Fruit fly (Drosophila melanogaster) whole organism, wandering third instar larva: ENCODE measurements around the gene CG13898.

Experiments used
- Abd-B ChIP-seq: fragments of >200 bp; optimal IDR thresholded peaks from 2 replicates; lab custom pipeline; 2017; ENCODE audit warnings: missing biosample characterization, missing genetic modification characterization
- CG32264 ChIP-seq: fragments of 200-800 bp; sonication (Bioruptor generic); optimal IDR thresholded peaks from 2 replicates; lab custom pipeline; 2016; ENCODE audit warnings: missing biosample characterization, missing genetic modification characterization
- CG9705 ChIP-seq: fragments of 200-800 bp; sonication (Bioruptor generic); optimal IDR thresholded peaks from 2 replicates; lab custom pipeline; 2018; ENCODE audit warnings: missing biosample characterization, mild to moderate bottlenecking, missing genetic modification characterization
- CrebA ChIP-seq: fragments of 200-800 bp; sonication (Bioruptor generic); optimal IDR thresholded peaks from 2 replicates; lab custom pipeline; 2016; ENCODE audit warnings: missing biosample characterization, mild to moderate bottlenecking, missing genetic modification characterization, borderline replicate concordance
- Dfd ChIP-seq: fragments of >200 bp; optimal IDR thresholded peaks from 2 replicates; lab custom pipeline; 2017; ENCODE audit warnings: missing biosample characterization, missing genetic modification characterization
- Dif ChIP-seq: fragments of 200-275, 200-300 bp; sonication (Bioruptor generic); optimal IDR thresholded peaks from 2 replicates; lab custom pipeline; 2018; ENCODE audit warnings: missing biosample characterization, missing genetic modification characterization; ENCODE audit not compliant: partially characterized antibody
- GATAd ChIP-seq: sonication (Bioruptor generic); optimal IDR thresholded peaks from 2 replicates; lab custom pipeline; 2016; ENCODE audit warnings: missing biosample characterization, missing genetic modification characterization
- HLH106 ChIP-seq: fragments of 200-800 bp; optimal IDR thresholded peaks from 3 replicates; lab custom pipeline; 2019; ENCODE audit warnings: missing biosample characterization, mild to moderate bottlenecking, missing genetic modification characterization, moderate library complexity
- Hnf4 ChIP-seq: fragments of 200-800 bp; sonication (Bioruptor generic); optimal IDR thresholded peaks from 2 replicates; lab custom pipeline; 2016; ENCODE audit warnings: missing biosample characterization, mild to moderate bottlenecking, missing genetic modification characterization
- Hr78 ChIP-seq: fragments of >200 bp; optimal IDR thresholded peaks from 2 replicates; lab custom pipeline; 2017; ENCODE audit warnings: missing biosample characterization, missing genetic modification characterization
- Hr83 ChIP-seq: fragments of 200-300 bp; sonication (Bioruptor generic); optimal IDR thresholded peaks from 2 replicates; lab custom pipeline; 2016; ENCODE audit warnings: missing biosample characterization, mild to moderate bottlenecking, missing genetic modification characterization, moderate library complexity; ENCODE audit not compliant: poor library complexity, severe bottlenecking
- Jra ChIP-seq: sonication (Bioruptor generic); optimal IDR thresholded peaks from 2 replicates; lab custom pipeline; 2016; ENCODE audit warnings: missing biosample characterization, missing genetic modification characterization
- Mio ChIP-seq: sonication (Bioruptor generic); optimal IDR thresholded peaks from 2 replicates; lab custom pipeline; 2016; ENCODE audit warnings: missing biosample characterization, missing genetic modification characterization
- Myc ChIP-seq: fragments of >200 bp; optimal IDR thresholded peaks from 2 replicates; lab custom pipeline; 2017
- N ChIP-seq: fragments of >200 bp; optimal IDR thresholded peaks from 2 replicates; lab custom pipeline; 2018; ENCODE audit warnings: missing biosample characterization, missing external identifiers, missing genetic modification characterization
- OdsH ChIP-seq: fragments of 200-800 bp; sonication (Bioruptor generic); optimal IDR thresholded peaks from 2 replicates; lab custom pipeline; 2016; ENCODE audit warnings: missing biosample characterization, mild to moderate bottlenecking, missing genetic modification characterization
- Rel ChIP-seq, 2 experiments: fragments of 200-800 bp; sonication (Bioruptor generic) in 1 of 2; optimal IDR thresholded peaks; 2 replicates in 1 of 2; 3 replicates in 1 of 2; lab custom pipeline; 2016 to 2019; ENCODE audit warnings: mild to moderate bottlenecking in 2 of 2, missing biosample characterization in 2 of 2, missing genetic modification characterization in 2 of 2, moderate library complexity in 1 of 2
- Sp1 ChIP-seq: fragments of 200-800 bp; sonication (Bioruptor generic); optimal IDR thresholded peaks from 3 replicates; lab custom pipeline; 2019; ENCODE audit warnings: missing biosample characterization, mild to moderate bottlenecking, missing genetic modification characterization, moderate library complexity
- Vsx2 ChIP-seq: fragments of 200-300, 225-300 bp; sonication (Bioruptor generic); optimal IDR thresholded peaks from 2 replicates; lab custom pipeline; 2018; ENCODE audit warnings: missing biosample characterization, missing genetic modification characterization; ENCODE audit not compliant: partially characterized antibody
- br ChIP-seq: fragments of 200-800 bp; sonication (Bioruptor generic); optimal IDR thresholded peaks from 2 replicates; lab custom pipeline; 2016; ENCODE audit warnings: missing biosample characterization, missing genetic modification characterization
- brk ChIP-seq: fragments of 200-800 bp; sonication (Bioruptor generic); optimal IDR thresholded peaks from 2 replicates; lab custom pipeline; 2016; ENCODE audit warnings: missing biosample characterization, mild to moderate bottlenecking, missing genetic modification characterization
- dl ChIP-seq, 2 experiments: fragments of 175-275, 200-275 bp in 1 of 2; fragments of 200-275 bp in 1 of 2; sonication (Bioruptor generic); optimal IDR thresholded peaks; lab custom pipeline; 2018; ENCODE audit warnings: mild to moderate bottlenecking in 2 of 2, missing biosample characterization in 2 of 2, missing genetic modification characterization in 2 of 2, moderate library complexity in 2 of 2; ENCODE audit not compliant: partially characterized antibody in 2 of 2, insufficient read depth in 1 of 2
- dmrt93B ChIP-seq: fragments of 200-800 bp; sonication (Bioruptor generic); optimal IDR thresholded peaks from 2 replicates; lab custom pipeline; 2018; ENCODE audit warnings: missing biosample characterization, mild to moderate bottlenecking, missing genetic modification characterization
- dsf ChIP-seq: sonication (Bioruptor generic); optimal IDR thresholded peaks from 2 replicates; lab custom pipeline; 2016; ENCODE audit warnings: missing biosample characterization, missing genetic modification characterization, borderline replicate concordance
- ey ChIP-seq: fragments of 200-800 bp; sonication (Bioruptor generic); optimal IDR thresholded peaks from 2 replicates; lab custom pipeline; 2016; ENCODE audit warnings: missing biosample characterization, missing genetic modification characterization
- foxo ChIP-seq, 2 experiments: fragments of 200-800 bp; sonication (Bioruptor generic); optimal IDR thresholded peaks; 2 replicates in 1 of 2; 3 replicates in 1 of 2; lab custom pipeline; 2016 to 2017; ENCODE audit warnings: missing biosample characterization in 2 of 2, missing genetic modification characterization in 2 of 2
- fru ChIP-seq: fragments of 200-800 bp; sonication (Bioruptor generic); optimal IDR thresholded peaks from 3 replicates; lab custom pipeline; 2016; ENCODE audit warnings: missing biosample characterization, mild to moderate bottlenecking, missing genetic modification characterization
- h ChIP-seq: fragments of 200-800 bp; sonication (Bioruptor generic); optimal IDR thresholded peaks from 3 replicates; lab custom pipeline; 2016; ENCODE audit warnings: missing biosample characterization, mild to moderate bottlenecking, missing genetic modification characterization
- jim ChIP-seq: fragments of 175-275, 200-325 bp; sonication (Bioruptor generic); optimal IDR thresholded peaks from 2 replicates; lab custom pipeline; 2016; ENCODE audit warnings: missing biosample characterization, mild to moderate bottlenecking, missing genetic modification characterization
- lola ChIP-seq: fragments of >200 bp; optimal IDR thresholded peaks from 2 replicates; lab custom pipeline; 2017; ENCODE audit warnings: missing biosample characterization, missing genetic modification characterization
- pan ChIP-seq: fragments of >200 bp; optimal IDR thresholded peaks from 2 replicates; lab custom pipeline; 2017
- psq ChIP-seq: fragments of 200-800 bp; sonication (Bioruptor generic); optimal IDR thresholded peaks from 3 replicates; lab custom pipeline; 2017; ENCODE audit warnings: missing biosample characterization, mild to moderate bottlenecking, missing genetic modification characterization, moderate library complexity
- rgr ChIP-seq: fragments of 200-800 bp; sonication (Bioruptor generic); optimal IDR thresholded peaks from 3 replicates; lab custom pipeline; 2016; ENCODE audit warnings: missing biosample characterization, mild to moderate bottlenecking, missing genetic modification characterization
- sage ChIP-seq: fragments of 200-800 bp; sonication (Bioruptor generic); optimal IDR thresholded peaks from 2 replicates; lab custom pipeline; 2016; ENCODE audit warnings: missing biosample characterization, mild to moderate bottlenecking, missing genetic modification characterization
- sv ChIP-seq: fragments of 200-800 bp; sonication (Bioruptor generic); optimal IDR thresholded peaks from 3 replicates; lab custom pipeline; 2016; ENCODE audit warnings: missing biosample characterization, missing genetic modification characterization
- tai ChIP-seq: sonication (Bioruptor generic); optimal IDR thresholded peaks from 2 replicates; lab custom pipeline; 2016; ENCODE audit warnings: missing biosample characterization, missing genetic modification characterization
- usp ChIP-seq: fragments of >200 bp; optimal IDR thresholded peaks from 2 replicates; lab custom pipeline; 2017; ENCODE audit warnings: missing biosample characterization, missing genetic modification characterization
- woc ChIP-seq: sonication (Bioruptor generic); optimal IDR thresholded peaks from 2 replicates; lab custom pipeline; 2016; ENCODE audit warnings: missing biosample characterization, mild to moderate bottlenecking, missing genetic modification characterization

Gene CG13898

DNA sequence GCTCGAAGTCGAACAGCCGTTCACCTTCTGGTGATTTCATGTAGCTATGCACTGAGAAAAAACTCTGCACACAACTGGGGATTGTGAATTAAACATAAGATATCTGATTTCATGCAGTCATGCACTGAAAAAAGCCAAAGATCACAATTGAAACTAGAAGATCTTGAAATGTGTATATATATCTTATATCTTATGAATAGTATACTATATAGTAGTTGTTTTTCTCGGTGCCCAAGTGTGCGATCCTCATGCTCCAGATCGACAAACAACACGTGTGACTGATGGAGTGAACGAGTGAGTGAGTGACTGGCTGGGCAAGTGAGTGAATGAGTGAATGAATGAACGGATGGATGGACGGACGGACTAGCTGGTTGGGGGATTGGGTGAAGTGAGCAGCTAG, 18.1 kb upstream of the CG13898 start:
- TF ChIP-seq br (GFP tag; lab: Kevin White, UChicago) = peak; percentile 32
- peak; percentile 26 for TF ChIP-seq Hnf4 (GFP tag; lab: Kevin White, UChicago)
- TF ChIP-seq foxo (GFP tag; optimal IDR thresholded peaks at IDR 0.05; lab: Kevin White, UChicago) = peak in 1 of 2 experiments; percentile 41
- TF ChIP-seq Sp1 (GFP tag; lab: Kevin White, UChicago) = peak; percentile 15
- TF ChIP-seq ey (GFP tag; lab: Kevin White, UChicago) = peak; percentile 28
- TF ChIP-seq Vsx2 = no peak
- TF ChIP-seq sv = no peak
- peak; percentile 16 for TF ChIP-seq psq
- TF ChIP-seq lola = no peak
- peak; percentile 55 for TF ChIP-seq HLH106
- TF ChIP-seq usp (GFP tag; lab: Kevin White, UChicago) = no peak
- peak; percentile 40 for TF ChIP-seq dmrt93B
- peak; percentile 27 for TF ChIP-seq OdsH (GFP tag; lab: Kevin White, UChicago)
- no peak for TF ChIP-seq CG32264 (GFP tag; lab: Kevin White, UChicago)
- TF ChIP-seq h = peak; percentile 55
- TF ChIP-seq Dif = no peak
- TF ChIP-seq GATAd (GFP tag; lab: Kevin White, UChicago) = no peak
- peak; percentile 42 for TF ChIP-seq rgr (GFP tag; lab: Kevin White, UChicago)
- no peak for TF ChIP-seq jim (GFP tag; lab: Kevin White, UChicago)
- peak; percentile 44 for TF ChIP-seq fru
- TF ChIP-seq sage = peak; percentile 21

DNA sequence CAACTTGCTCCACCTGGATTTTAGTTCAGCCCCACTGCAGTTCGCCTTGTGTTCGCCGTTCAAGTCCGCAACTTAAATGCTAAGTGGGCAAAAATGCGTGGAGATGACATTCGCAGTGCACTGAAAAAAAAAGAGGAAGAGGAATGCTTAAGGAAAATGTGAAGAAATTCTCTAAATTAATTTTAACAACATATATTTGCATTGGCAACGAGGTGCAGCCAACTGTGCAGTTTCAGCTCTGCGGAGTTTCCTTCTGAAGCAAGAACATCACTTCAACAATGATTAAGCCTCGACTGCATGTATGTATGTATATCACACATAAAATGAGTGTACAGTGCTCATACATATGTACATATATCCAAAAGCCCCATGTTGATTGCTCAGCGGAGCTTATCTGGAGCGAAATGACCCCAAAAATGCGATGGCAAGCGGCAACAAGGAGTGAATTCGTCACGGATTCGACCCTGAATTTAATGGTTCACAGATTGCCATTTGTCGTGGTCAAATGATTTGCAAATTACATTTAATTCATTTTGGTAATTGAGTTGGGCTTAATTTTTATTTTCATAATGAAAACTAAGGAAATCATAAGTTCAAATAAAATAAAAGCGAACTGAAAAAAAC, 17.2 kb upstream of the CG13898 start:
- TF ChIP-seq fru (peak; percentile 10), pan (lab: Kevin White, UChicago) (no peak)

DNA sequence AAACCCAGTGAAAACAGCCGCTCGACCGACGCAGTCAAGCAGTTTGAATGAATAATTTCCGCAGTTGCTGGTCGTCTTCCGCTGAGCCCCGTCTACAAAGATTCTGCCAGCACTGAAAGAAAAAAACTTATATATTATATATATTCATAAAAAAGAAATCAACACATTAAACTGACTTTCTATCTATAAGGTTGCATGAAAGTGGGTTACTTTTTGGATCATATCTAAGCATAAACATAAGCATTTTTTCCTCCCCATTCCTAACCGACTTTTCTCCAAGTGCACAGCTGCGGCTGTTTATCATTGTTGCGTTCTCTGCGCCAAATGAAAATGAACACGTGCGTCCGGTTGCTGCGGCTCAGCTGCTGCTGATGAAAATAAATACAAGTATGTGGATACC, 16.5 kb upstream of the CG13898 start:
- TF ChIP-seq woc (peak; percentile 13), dl (GFP tag; optimal IDR thresholded peaks at IDR 0.05; lab: Kevin White, UChicago; ENCODE audit: insufficient read depth in 1 of 2, partially characterized antibody in 2 of 2) (no peak), Sp1 (GFP tag; lab: Kevin White, UChicago) (peak; percentile 82), h (peak; percentile 81), HLH106 (peak; percentile 82), psq (peak; percentile 69), pan (lab: Kevin White, UChicago) (no peak), sage (peak; percentile 36), usp (GFP tag; lab: Kevin White, UChicago) (no peak), CG32264 (GFP tag; lab: Kevin White, UChicago) (peak; percentile 0), OdsH (GFP tag; lab: Kevin White, UChicago) (peak; percentile 67), fru (peak; percentile 74), Myc (lab: Kevin White, UChicago) (no peak), dmrt93B (peak; percentile 56), br (GFP tag; lab: Kevin White, UChicago) (peak; percentile 63), sv (no peak), GATAd (GFP tag; lab: Kevin White, UChicago) (no peak), Mio (GFP tag; lab: Kevin White, UChicago) (no peak), ey (GFP tag; lab: Kevin White, UChicago) (peak; percentile 49), Hnf4 (GFP tag; lab: Kevin White, UChicago) (peak; percentile 70), Dif (no peak), N (GFP tag; lab: Kevin White, UChicago) (no peak), CrebA (no peak), Abd-B (GFP tag; lab: Kevin White, UChicago) (no peak), Rel (GFP tag; optimal IDR thresholded peaks at IDR 0.05; lab: Kevin White, UChicago) (peak; percentile 22), Rel (tag; optimal IDR thresholded peaks at IDR 0.05; lab: Kevin White, UChicago) (peak; percentile 24), Vsx2 (no peak), rgr (GFP tag; lab: Kevin White, UChicago) (peak; percentile 75), foxo (GFP tag; optimal IDR thresholded peaks at IDR 0.05; lab: Kevin White, UChicago) (peak in 1 of 2 experiments; percentile 78), lola (no peak), jim (GFP tag; lab: Kevin White, UChicago) (no peak), tai (GFP tag; lab: Kevin White, UChicago) (no peak), brk (peak; percentile 48), dsf (no peak), Jra (GFP tag; lab: Kevin White, UChicago) (no peak), Dfd (no peak), Hr83 (GFP tag; lab: Kevin White, UChicago) (no peak), CG9705 (no peak), Hr78 (GFP tag; lab: Kevin White, UChicago) (no peak)
- TF ChIP-seq, all 38 proteins: peak for 17
